Fruit fly (Drosophila melanogaster): Measurements from ENCODE around the gene CG34292.
A peak's percentile ranks its signal among the peaks of the same experiment; 100 is the strongest.

DNA sequence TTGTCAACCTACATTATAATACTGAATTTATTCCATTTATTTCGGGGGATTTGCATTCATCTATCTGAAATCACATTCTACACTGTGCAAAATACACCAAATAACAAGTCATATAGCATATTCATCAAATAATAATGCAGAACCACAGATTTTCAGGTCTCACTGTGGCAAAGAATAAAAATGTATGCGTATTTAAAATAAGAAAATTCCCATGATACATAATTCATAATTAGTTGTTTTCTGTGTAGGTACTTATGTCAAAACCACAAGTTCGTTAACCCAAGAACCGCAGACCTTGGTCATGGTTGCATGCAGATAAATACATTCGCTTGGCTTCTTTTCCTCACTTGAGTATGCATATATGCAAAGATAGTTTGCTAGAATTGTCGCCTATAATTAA is 30.2 kb downstream of the CG34292 start:
- peak; percentile 17 for TF ChIP-seq Hr39 (GFP tag; optimal IDR thresholded peaks at IDR 0.05)
- TF ChIP-seq CG6276 (GFP tag; optimal IDR thresholded peaks at IDR 0.05): no peak
- no peak for TF ChIP-seq CG11294 (GFP tag; IDR thresholded peaks at IDR 0.05)
- peak; percentile 20 for TF ChIP-seq dsx (GFP tag; optimal IDR thresholded peaks at IDR 0.05; ENCODE audit: poor library complexity, severe bottlenecking)
- no peak for TF ChIP-seq CG11762 (GFP tag; optimal IDR thresholded peaks at IDR 0.05; ENCODE audit: insufficient read depth)
- TF ChIP-seq OdsH (GFP tag; optimal IDR thresholded peaks at IDR 0.05): peak; percentile 43
- peak; percentile 36 for TF ChIP-seq Hr4 (GFP tag; optimal IDR thresholded peaks at IDR 0.05)
- TF ChIP-seq spab (GFP tag; optimal IDR thresholded peaks at IDR 0.05): peak; percentile 4
- no peak for TF ChIP-seq CG8319 (GFP tag; optimal IDR thresholded peaks at IDR 0.05)
- no peak for TF ChIP-seq CG6854 (GFP tag; optimal IDR thresholded peaks at IDR 0.05)
- peak; percentile 31 for TF ChIP-seq Met (GFP tag; optimal IDR thresholded peaks at IDR 0.05)
